Worm (Caenorhabditis elegans): ENCODE results near the gene sma-1.

DNA sequence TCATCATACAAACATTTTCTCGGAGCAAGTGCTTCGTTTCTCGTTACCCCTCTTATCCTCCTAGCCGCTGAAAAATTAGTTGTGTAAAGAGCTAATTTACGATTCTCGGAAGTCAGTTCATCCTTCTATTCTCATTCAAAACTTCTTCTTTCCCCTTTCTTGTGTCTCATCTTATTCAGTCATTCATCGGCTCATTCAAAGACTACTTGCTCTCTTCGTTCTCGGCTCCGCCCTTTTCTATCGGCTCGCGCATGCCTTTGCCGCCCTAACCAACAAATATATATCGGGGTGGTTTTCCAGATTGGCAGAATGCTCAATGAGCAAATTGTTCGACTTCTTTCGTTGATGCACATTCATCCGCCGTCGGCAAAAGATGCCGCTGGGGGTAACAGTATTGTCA is 38.9 kb upstream of the sma-1 start, which contains the start of gene R13H4.5:
- TF ChIP-seq ceh-13 (GFP tag; optimal IDR thresholded peaks at IDR 0.05) (no peak), ama-1 (optimal IDR thresholded peaks at IDR 0.05) (no peak), B0310.2 (tag; optimal IDR thresholded peaks at IDR 0.05) (no peak), aly-1 (tag; optimal IDR thresholded peaks at IDR 0.05) (no peak), ets-7 (tag; optimal IDR thresholded peaks at IDR 0.05) (no peak), hmbx-1 (tag; optimal IDR thresholded peaks at IDR 0.05) (no peak), sea-1 (GFP tag; conservative IDR thresholded peaks at IDR 0.05) (no peak), tbx-11 (GFP tag; IDR thresholded peaks at IDR 0.05) (no peak), tbx-37 (GFP tag; conservative IDR thresholded peaks at IDR 0.05) (no peak)
